Worm (Caenorhabditis elegans) whole organism, late embryonic: ENCODE measurements around the gene ZK892.3.

ENCODE experiments used
- C08G9.2 ChIP-seq: sonication (generic microtip); optimal IDR thresholded peaks from 2 replicates; lab custom pipeline; 2016; ENCODE audit warnings: mild to moderate bottlenecking, missing genetic modification characterization, moderate library complexity, missing compliant biosample characterization
- F13H6.1 ChIP-seq: sonication (generic microtip); optimal IDR thresholded peaks from 2 replicates; lab custom pipeline; 2016; ENCODE audit warnings: missing genetic modification characterization, missing compliant biosample characterization
- K02D7.2 ChIP-seq: sonication (generic microtip); optimal IDR thresholded peaks from 2 replicates; lab custom pipeline; 2017; ENCODE audit warnings: mild to moderate bottlenecking, missing genetic modification characterization, missing compliant biosample characterization
- T23F11.4 ChIP-seq: fragments of 200-800 bp; sonication (Bioruptor generic); optimal IDR thresholded peaks from 2 replicates; lab custom pipeline; 2018; ENCODE audit warnings: mild to moderate bottlenecking, missing genetic modification characterization, missing compliant biosample characterization
- Y22D7AL.16 ChIP-seq: sonication (generic microtip); optimal IDR thresholded peaks from 2 replicates; lab custom pipeline; 2016; ENCODE audit warnings: missing genetic modification characterization, missing compliant biosample characterization
- ama-1 ChIP-seq: fragments of 150-350 bp; optimal IDR thresholded peaks from 2 replicates; lab custom pipeline; 2014
- ceh-18 ChIP-seq: sonication (generic microtip); optimal IDR thresholded peaks from 2 replicates; lab custom pipeline; 2016; ENCODE audit warnings: missing genetic modification characterization, missing compliant biosample characterization
- ceh-19 ChIP-seq: fragments of 200-800 bp; sonication (Bioruptor generic); optimal IDR thresholded peaks from 2 replicates; lab custom pipeline; 2018; ENCODE audit warnings: mild to moderate bottlenecking, missing genetic modification characterization, missing compliant biosample characterization
- ceh-2 ChIP-seq: sonication (generic microtip); optimal IDR thresholded peaks from 2 replicates; lab custom pipeline; 2016; ENCODE audit warnings: missing genotype, missing genetic modification characterization, missing compliant biosample characterization
- ceh-22 ChIP-seq: sonication (generic microtip); optimal IDR thresholded peaks from 2 replicates; lab custom pipeline; 2017; ENCODE audit warnings: missing biosample characterization, missing genetic modification characterization
- ceh-30 ChIP-seq: fragments of 150-350 bp; optimal IDR thresholded peaks from 2 replicates; lab custom pipeline; 2014; ENCODE audit warnings: missing biosample characterization, missing genetic modification characterization
- ceh-45 ChIP-seq: fragments of 200-800 bp; sonication (Bioruptor generic); IDR thresholded peaks from 2 replicates; pipeline ENCODE4 v1.3.6; 2022; ENCODE audit warnings: missing genetic modification reagents, missing genetic modification characterization, missing compliant biosample characterization
- ceh-48 ChIP-seq: sonication (generic microtip); optimal IDR thresholded peaks from 2 replicates; lab custom pipeline; 2016; ENCODE audit warnings: missing genetic modification characterization, inconsistent platforms, missing compliant biosample characterization
- ceh-6 ChIP-seq: fragments of 200-800 bp; sonication (Bioruptor generic); optimal IDR thresholded peaks from 2 replicates; lab custom pipeline; 2018; ENCODE audit warnings: mild to moderate bottlenecking, missing genetic modification characterization, missing compliant biosample characterization
- che-1 ChIP-seq: sonication (generic microtip); optimal IDR thresholded peaks from 2 replicates; lab custom pipeline; 2016; ENCODE audit warnings: mild to moderate bottlenecking, missing genetic modification characterization, missing compliant biosample characterization
- dve-1 ChIP-seq: sonication (generic microtip); optimal IDR thresholded peaks from 2 replicates; lab custom pipeline; 2017; ENCODE audit warnings: antibody characterized with exemption, mild to moderate bottlenecking, missing genetic modification characterization, missing compliant biosample characterization
- elt-4 ChIP-seq: sonication (generic microtip); optimal IDR thresholded peaks from 2 replicates; lab custom pipeline; 2016; ENCODE audit warnings: missing genetic modification characterization, missing compliant biosample characterization
- ets-4 ChIP-seq: sonication (generic microtip); optimal IDR thresholded peaks from 2 replicates; lab custom pipeline; 2016; ENCODE audit warnings: missing genetic modification characterization, missing compliant biosample characterization
- eyg-1 ChIP-seq: sonication (generic microtip); optimal IDR thresholded peaks from 2 replicates; lab custom pipeline; 2016; ENCODE audit warnings: missing genotype, missing genetic modification characterization, missing compliant biosample characterization
- fax-1 ChIP-seq: sonication (generic microtip); optimal IDR thresholded peaks from 2 replicates; lab custom pipeline; 2016; ENCODE audit warnings: missing genotype, missing genetic modification characterization, missing compliant biosample characterization
- fkh-6 ChIP-seq: sonication (generic microtip); optimal IDR thresholded peaks from 2 replicates; lab custom pipeline; 2016; ENCODE audit warnings: missing genetic modification characterization, missing compliant biosample characterization
- hlh-15 ChIP-seq: sonication (generic microtip); optimal IDR thresholded peaks from 2 replicates; lab custom pipeline; 2016; ENCODE audit warnings: missing genetic modification characterization, missing compliant biosample characterization
- hlh-6 ChIP-seq: sonication (generic microtip); optimal IDR thresholded peaks from 2 replicates; lab custom pipeline; 2016; ENCODE audit warnings: missing genotype, missing genetic modification characterization, missing compliant biosample characterization
- hlh-8 ChIP-seq: sonication (generic microtip); optimal IDR thresholded peaks from 2 replicates; lab custom pipeline; 2016; ENCODE audit warnings: missing genotype, missing genetic modification characterization, missing compliant biosample characterization
- nfya-1 ChIP-seq: sonication (generic microtip); optimal IDR thresholded peaks from 2 replicates; lab custom pipeline; 2017; ENCODE audit warnings: missing genetic modification characterization, mild to moderate bottlenecking, missing compliant biosample characterization, antibody characterized with exemption, moderate library complexity
- nhr-11 ChIP-seq: fragments of 150-350 bp; optimal IDR thresholded peaks from 2 replicates; lab custom pipeline; 2014; ENCODE audit warnings: missing biosample characterization, missing genetic modification characterization
- pag-3 ChIP-seq: sonication (generic microtip); optimal IDR thresholded peaks from 2 replicates; lab custom pipeline; 2016; ENCODE audit warnings: missing compliant biosample characterization, missing genetic modification characterization, borderline replicate concordance
- pat-9 ChIP-seq: fragments of 200-800 bp; sonication (Bioruptor generic); optimal IDR thresholded peaks from 2 replicates; lab custom pipeline; 2018; ENCODE audit warnings: mild to moderate bottlenecking, missing genetic modification characterization, moderate library complexity, missing compliant biosample characterization
- pax-1 ChIP-seq: fragments of 150-350 bp; optimal IDR thresholded peaks from 2 replicates; lab custom pipeline; 2014; ENCODE audit warnings: missing biosample characterization, missing genetic modification characterization
- pha-2 ChIP-seq: sonication (generic microtip); optimal IDR thresholded peaks from 2 replicates; lab custom pipeline; 2017; ENCODE audit warnings: mild to moderate bottlenecking, missing genetic modification characterization, missing compliant biosample characterization
- pros-1 ChIP-seq: fragments of 150-350 bp; optimal IDR thresholded peaks from 2 replicates; lab custom pipeline; 2014; ENCODE audit warnings: missing biosample characterization, missing genetic modification reagents, missing genetic modification characterization
- ref-2 ChIP-seq: sonication (generic microtip); optimal IDR thresholded peaks from 2 replicates; lab custom pipeline; 2016; ENCODE audit warnings: missing genetic modification characterization, missing compliant biosample characterization
- sdc-2 ChIP-seq: sonication (generic microtip); optimal IDR thresholded peaks from 2 replicates; lab custom pipeline; 2016; ENCODE audit warnings: missing genotype, missing genetic modification characterization, missing compliant biosample characterization
- sox-2 ChIP-seq: fragments of 200-800 bp; sonication (Bioruptor generic); IDR thresholded peaks from 2 replicates; pipeline ENCODE4 v1.3.6; 2022; ENCODE audit warnings: missing genetic modification reagents, missing genetic modification characterization, missing compliant biosample characterization
- sox-4 ChIP-seq: sonication (generic microtip); optimal IDR thresholded peaks from 2 replicates; lab custom pipeline; 2017; ENCODE audit warnings: mild to moderate bottlenecking, missing genetic modification characterization, inconsistent platforms, missing compliant biosample characterization
- tbx-7 ChIP-seq: sonication (generic microtip); optimal IDR thresholded peaks from 2 replicates; lab custom pipeline; 2016; ENCODE audit warnings: missing genotype, missing genetic modification characterization, missing compliant biosample characterization
- ttx-3 ChIP-seq: sonication (generic microtip); optimal IDR thresholded peaks from 2 replicates; lab custom pipeline; 2016; ENCODE audit warnings: missing genetic modification reagents, missing genetic modification characterization, missing compliant biosample characterization
- unc-42 ChIP-seq: sonication (generic microtip); optimal IDR thresholded peaks from 2 replicates; lab custom pipeline; 2016; ENCODE audit warnings: missing genotype, missing genetic modification characterization, missing compliant biosample characterization
- unc-86 ChIP-seq: sonication (generic microtip); optimal IDR thresholded peaks from 2 replicates; lab custom pipeline; 2016; ENCODE audit warnings: missing genetic modification characterization, missing compliant biosample characterization
- ztf-16 ChIP-seq: sonication (generic microtip); optimal IDR thresholded peaks from 2 replicates; lab custom pipeline; 2017; ENCODE audit warnings: missing genetic modification characterization, missing compliant biosample characterization

Gene ZK892.3

DNA sequence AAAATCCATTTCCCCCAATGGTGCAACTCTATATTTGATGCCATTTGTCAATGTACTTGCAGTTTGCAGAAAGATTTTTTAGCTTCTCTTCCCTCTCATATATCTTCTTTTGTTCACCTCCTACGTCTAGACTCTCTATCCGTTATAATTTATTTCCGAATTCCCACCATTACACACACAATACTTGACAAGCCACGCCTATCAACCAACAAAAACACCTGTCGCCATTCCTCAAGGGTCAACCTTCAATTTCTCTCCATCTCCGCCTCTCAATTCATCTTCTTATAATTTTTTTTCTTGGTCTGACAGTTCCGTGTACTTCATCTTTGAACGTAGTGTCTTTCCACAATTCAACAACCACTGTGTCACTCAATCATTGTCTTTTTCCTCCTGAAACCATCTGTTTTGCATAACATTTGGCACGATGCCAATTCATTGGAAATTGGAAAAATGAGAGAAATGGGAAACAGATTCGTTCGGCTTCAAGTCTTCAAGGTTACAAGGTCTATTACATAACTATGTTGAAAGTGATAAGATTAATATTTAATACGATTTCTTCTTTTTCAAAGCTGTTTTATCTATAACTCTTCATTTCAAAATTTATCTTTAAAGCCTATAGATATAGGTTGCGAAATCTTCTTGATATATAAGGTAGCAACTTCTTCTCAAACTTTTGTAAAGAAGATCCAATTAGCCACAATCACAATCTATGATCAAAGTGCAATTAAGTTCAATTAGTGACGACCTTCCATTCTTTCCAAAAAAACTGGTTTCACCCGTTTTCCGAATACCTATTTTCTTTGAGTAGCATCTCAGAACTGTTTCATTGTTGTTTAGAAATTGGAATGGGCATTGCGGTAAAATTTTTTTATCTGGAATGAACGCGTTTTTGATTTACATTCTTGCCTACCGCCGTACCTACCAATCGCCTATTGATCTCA is 14.7 kb upstream of the ZK892.3 start:
- TF ChIP-seq ceh-18 (tag; lab: Kevin White, UChicago) (peak; percentile 16), hlh-8 (tag; lab: Kevin White, UChicago) (peak; percentile 27), tbx-7 (no peak)

DNA sequence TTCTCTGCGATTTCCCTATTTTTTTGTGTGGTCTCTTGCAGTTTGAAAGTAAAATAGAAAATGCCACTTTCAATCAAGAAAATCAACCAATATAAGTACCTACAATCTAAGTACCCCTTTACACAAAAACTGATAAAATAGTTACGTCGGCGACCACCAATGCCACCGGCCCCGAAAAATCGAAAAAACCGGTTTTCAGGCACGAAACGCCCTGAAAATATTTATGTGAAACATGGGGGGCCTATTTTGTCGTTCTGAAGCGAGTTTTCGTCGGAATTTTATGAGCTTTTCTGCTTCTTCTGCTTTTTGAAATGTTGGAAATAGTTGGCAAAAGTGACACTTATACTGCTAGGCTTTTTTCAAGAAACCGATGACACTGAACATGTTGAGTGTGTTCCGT is 13.0 kb upstream of the ZK892.3 start:
- TF ChIP-seq ceh-6 (GFP tag; lab: Kevin White, UChicago) (no peak), Y22D7AL.16 (tag; lab: Kevin White, UChicago) (no peak), fkh-6 (tag; lab: Kevin White, UChicago) (no peak), sox-2 (no peak), sdc-2 (tag; lab: Kevin White, UChicago) (no peak), sox-4 (tag; lab: Kevin White, UChicago) (no peak)

DNA sequence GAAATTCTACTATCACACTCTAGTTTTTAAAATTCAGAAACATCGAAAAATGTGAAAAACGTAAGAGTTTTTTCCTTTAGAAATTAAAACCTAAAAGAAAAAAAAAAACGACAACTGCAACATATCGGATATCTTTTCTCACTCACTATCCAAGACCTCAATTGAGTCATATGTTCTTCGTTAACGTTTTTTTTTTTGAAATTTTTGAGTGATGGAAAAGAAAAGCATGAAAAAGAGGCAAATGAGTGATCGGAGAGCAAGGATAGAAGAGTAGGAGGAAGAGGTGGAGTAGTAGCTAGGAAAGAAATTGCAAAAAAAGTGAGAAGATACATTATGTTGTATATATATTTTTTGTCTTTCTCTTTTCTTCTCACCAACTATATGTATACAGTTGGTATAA is 12.1 kb upstream of the ZK892.3 start:
- TF ChIP-seq ref-2, result no peak
- TF ChIP-seq ceh-18 (tag; lab: Kevin White, UChicago), result peak; percentile 11

DNA sequence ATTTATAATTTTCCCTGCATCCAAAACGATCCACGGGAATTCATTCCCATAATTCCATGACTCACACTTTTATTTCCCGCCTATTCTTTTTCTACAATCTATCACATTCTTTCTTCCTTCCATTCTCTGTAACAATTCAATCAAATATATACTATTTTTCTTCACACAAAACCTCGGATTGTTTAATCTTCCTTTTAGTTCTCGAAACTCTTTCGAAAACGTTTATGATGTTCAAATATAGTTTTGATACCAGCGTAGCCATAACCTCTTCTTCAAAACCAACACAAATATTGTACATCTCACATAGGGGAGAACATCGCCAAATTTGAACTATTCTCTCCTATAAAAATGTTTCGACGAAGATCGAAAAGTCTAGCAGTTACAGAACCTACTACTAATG is 10.8 kb upstream of the ZK892.3 start, which contains the start of gene lec-3:
lec-3 (plus strand) TSS at position 301 of the 400 bp plus-strand sequence.
- TF ChIP-seq ceh-19 (GFP tag; lab: Kevin White, UChicago) (no peak), hlh-6 (no peak), ceh-30 (tag; lab: Kevin White, UChicago) (no peak), ceh-6 (GFP tag; lab: Kevin White, UChicago) (no peak), pax-1 (tag; lab: Kevin White, UChicago) (no peak), sdc-2 (tag; lab: Kevin White, UChicago) (no peak), ets-4 (tag; lab: Kevin White, UChicago) (no peak), hlh-15 (tag; lab: Kevin White, UChicago) (no peak), F13H6.1 (tag; lab: Kevin White, UChicago) (no peak), pat-9 (no peak), unc-86 (tag; lab: Kevin White, UChicago) (no peak), pha-2 (tag; lab: Kevin White, UChicago) (no peak), ceh-2 (no peak), nhr-11 (no peak), Y22D7AL.16 (tag; lab: Kevin White, UChicago) (no peak), fax-1 (tag; lab: Kevin White, UChicago) (no peak), C08G9.2 (tag; lab: Kevin White, UChicago) (no peak), T23F11.4 (GFP tag; lab: Kevin White, UChicago) (no peak), sox-2 (no peak), che-1 (tag; lab: Kevin White, UChicago) (no peak)
- TF ChIP-seq, all 69 proteins: peak for 0

DNA sequence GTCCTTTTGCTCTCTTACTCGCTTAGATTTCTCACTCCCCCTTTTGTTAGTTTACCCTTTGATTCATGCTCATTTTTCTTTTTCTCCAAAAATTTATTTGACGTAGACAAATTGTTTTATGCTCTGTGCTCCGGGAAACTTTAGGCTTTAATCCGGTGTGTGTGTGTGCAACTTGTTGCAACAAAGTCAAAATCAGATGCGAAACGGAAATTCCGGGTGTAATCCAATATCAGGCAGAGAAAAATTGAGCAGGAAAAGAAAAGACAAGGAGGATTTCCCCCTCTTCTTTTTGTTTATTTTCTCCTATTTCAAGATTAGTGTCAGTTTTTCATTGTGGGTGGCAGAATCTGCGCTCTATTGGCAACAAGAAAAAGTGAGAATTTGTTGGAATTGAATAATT is 9.2 kb upstream of the ZK892.3 start:
- TF ChIP-seq sdc-2 (tag; lab: Kevin White, UChicago) (no peak), unc-42 (tag; lab: Kevin White, UChicago) (peak; percentile 49)

DNA sequence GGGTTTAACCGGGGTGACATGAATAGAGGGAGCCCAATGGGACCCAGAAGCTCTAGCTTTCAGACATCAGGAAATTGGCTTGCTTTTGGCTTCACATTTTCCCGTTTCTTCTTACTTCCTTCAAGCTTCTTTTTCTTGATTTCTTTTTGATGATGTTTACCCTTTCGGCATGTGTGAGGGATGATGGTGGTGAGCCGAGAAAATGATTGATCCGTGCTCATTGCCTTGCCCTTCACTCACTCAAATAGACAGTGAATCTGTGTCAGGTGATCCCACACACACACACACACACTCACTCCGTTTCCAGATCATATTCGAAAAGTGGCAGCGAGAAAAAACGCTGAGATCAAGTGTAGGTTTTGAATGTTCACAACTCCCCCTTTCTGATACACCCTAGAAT is 7.0 kb upstream of the ZK892.3 start:
- TF ChIP-seq T23F11.4 (GFP tag; lab: Kevin White, UChicago) (no peak), K02D7.2 (tag; lab: Kevin White, UChicago) (no peak), pag-3 (tag; lab: Kevin White, UChicago) (no peak), unc-86 (tag; lab: Kevin White, UChicago) (no peak), dve-1 (no peak), elt-4 (tag; lab: Kevin White, UChicago) (no peak), ceh-22 (tag; lab: Kevin White, UChicago) (no peak), nfya-1 (tag; lab: Kevin White, UChicago) (no peak), ets-4 (tag; lab: Kevin White, UChicago) (no peak), ztf-16 (tag; lab: Kevin White, UChicago) (no peak), eyg-1 (tag; lab: Kevin White, UChicago) (no peak), ceh-48 (no peak), pros-1 (tag; lab: Kevin White, UChicago) (no peak), ceh-45 (no peak), ceh-19 (GFP tag; lab: Kevin White, UChicago) (no peak), ama-1 (lab: Kevin White, UChicago) (no peak), ref-2 (no peak), ttx-3 (tag; lab: Kevin White, UChicago) (no peak), unc-42 (tag; lab: Kevin White, UChicago) (no peak)
- TF ChIP-seq, all 69 proteins: peak for 0
